Fruit fly (Drosophila melanogaster) whole organism, embryonic: ENCODE measurements around the gene mRRF2.

ENCODE experiments used
- Awh ChIP-seq: fragments of 200-800 bp; sonication (Bioruptor generic); IDR thresholded peaks from 2 replicates; pipeline ENCODE4, ENCODE4 v1.3.6; 2022; ENCODE audit warnings: missing biosample characterization, missing genetic modification characterization
- BtbVII ChIP-seq: fragments of 200-800 bp; sonication (Bioruptor generic); optimal IDR thresholded peaks from 3 replicates; lab custom pipeline; 2017; ENCODE audit warnings: missing biosample characterization, mild to moderate bottlenecking, missing genetic modification characterization
- CG11093 ChIP-seq: fragments of 200-800 bp; sonication (Bioruptor generic); IDR thresholded peaks from 3 replicates; pipeline ENCODE4 v1.3.6; 2022; ENCODE audit warnings: missing biosample characterization, missing genetic modification characterization
- CG11695 ChIP-seq: fragments of 200-800 bp; sonication (Bioruptor generic); IDR thresholded peaks from 3 replicates; pipeline ENCODE4 v1.3.6; 2022; ENCODE audit warnings: missing biosample characterization, missing genetic modification characterization
- CG11723 ChIP-seq: fragments of 200-800 bp; sonication (Bioruptor generic); optimal IDR thresholded peaks from 2 replicates; lab custom pipeline; 2017; ENCODE audit warnings: missing biosample characterization, mild to moderate bottlenecking, missing genetic modification characterization
- CG12219 ChIP-seq: fragments of 200-800 bp; sonication (Bioruptor generic); optimal IDR thresholded peaks from 3 replicates; lab custom pipeline; 2018; ENCODE audit warnings: missing biosample characterization, mild to moderate bottlenecking, missing genetic modification characterization
- CG15514 ChIP-seq: fragments of 200-800 bp; sonication (Bioruptor generic); optimal IDR thresholded peaks from 3 replicates; lab custom pipeline; 2017; ENCODE audit warnings: missing biosample characterization, missing genetic modification characterization, mild to moderate bottlenecking, moderate library complexity, missing genetic modification reagents
- CG15696 ChIP-seq: fragments of 200-800 bp; sonication (Bioruptor generic); optimal IDR thresholded peaks from 2 replicates; lab custom pipeline; 2019; ENCODE audit warnings: missing biosample characterization, mild to moderate bottlenecking, missing genetic modification characterization, moderate library complexity
- CG16779 ChIP-seq: fragments of 200-800 bp; sonication (Bioruptor generic); IDR thresholded peaks from 2 replicates; pipeline ENCODE4 v1.3.6; 2022; ENCODE audit warnings: missing biosample characterization, missing genetic modification characterization
- CG16863 ChIP-seq: fragments of 200-800 bp; sonication (Bioruptor generic); optimal IDR thresholded peaks from 3 replicates; lab custom pipeline; 2016; ENCODE audit warnings: missing biosample characterization, missing genetic modification characterization
- CG1792 ChIP-seq: fragments of 200-800 bp; sonication (Bioruptor generic); optimal IDR thresholded peaks from 2 replicates; lab custom pipeline; 2016; ENCODE audit warnings: missing biosample characterization, missing genetic modification characterization
- CG18599 ChIP-seq: fragments of 200-800 bp; sonication (Bioruptor generic); optimal IDR thresholded peaks from 3 replicates; lab custom pipeline; 2017; ENCODE audit warnings: missing biosample characterization, missing genetic modification characterization, mild to moderate bottlenecking, moderate library complexity, missing genetic modification reagents
- CG2116 ChIP-seq: fragments of 200-800 bp; sonication (Bioruptor generic); optimal IDR thresholded peaks from 3 replicates; lab custom pipeline; 2018; ENCODE audit warnings: missing biosample characterization, mild to moderate bottlenecking, missing genetic modification characterization
- CG3281 ChIP-seq: fragments of 200-800 bp; sonication (Bioruptor generic); optimal IDR thresholded peaks from 3 replicates; lab custom pipeline; 2017; ENCODE audit warnings: missing biosample characterization, mild to moderate bottlenecking, missing genetic modification characterization
- CG3847 ChIP-seq: fragments of 200-800 bp; sonication (Bioruptor generic); IDR thresholded peaks from 2 replicates; pipeline ENCODE4 v1.3.6; 2022; ENCODE audit warnings: missing biosample characterization, missing genetic modification characterization
- CG4360 ChIP-seq: fragments of 200-800 bp; sonication (Bioruptor generic); IDR thresholded peaks from 2 replicates; pipeline ENCODE4 v1.3.6; 2022; ENCODE audit warnings: missing biosample characterization, missing genetic modification characterization
- CG4730 ChIP-seq: fragments of 200-800 bp; sonication (Bioruptor generic); IDR thresholded peaks from 2 replicates; pipeline ENCODE4 v1.3.6; 2022; ENCODE audit warnings: missing biosample characterization, missing genetic modification characterization
- CG8281 ChIP-seq: fragments of 200-800 bp; sonication (Bioruptor generic); optimal IDR thresholded peaks from 2 replicates; lab custom pipeline; 2018; ENCODE audit warnings: missing biosample characterization, mild to moderate bottlenecking, missing genetic modification characterization, moderate library complexity
- CG9817 ChIP-seq: fragments of 200-800 bp; sonication (Bioruptor generic); optimal IDR thresholded peaks from 2 replicates; lab custom pipeline; 2018; ENCODE audit warnings: missing biosample characterization, mild to moderate bottlenecking, missing genetic modification characterization, moderate library complexity
- HLH4C ChIP-seq: fragments of 200-800 bp; sonication (Bioruptor generic); IDR thresholded peaks from 3 replicates; pipeline ENCODE4 v1.3.6; 2022; ENCODE audit warnings: missing biosample characterization, missing genetic modification characterization; ENCODE audit not compliant: partially characterized antibody
- Hr51 ChIP-seq, 2 experiments: fragments of 200-800 bp; sonication (Bioruptor generic); optimal IDR thresholded peaks; 2 replicates in 1 of 2; 3 replicates in 1 of 2; lab custom pipeline; 2016 to 2018; ENCODE audit warnings: missing biosample characterization in 2 of 2, missing genetic modification characterization in 2 of 2, mild to moderate bottlenecking in 1 of 2, moderate library complexity in 1 of 2
- Jarid2 ChIP-seq: fragments of 200-800 bp; sonication (Bioruptor generic); optimal IDR thresholded peaks from 3 replicates; lab custom pipeline; 2017; ENCODE audit warnings: mild to moderate bottlenecking, missing biosample characterization, missing genetic modification reagents, missing genetic modification characterization
- Myb ChIP-seq: fragments of 200-800 bp; sonication (Bioruptor generic); optimal IDR thresholded peaks from 2 replicates; lab custom pipeline; 2016; ENCODE audit warnings: missing biosample characterization, missing genetic modification characterization
- NC2β ChIP-seq: fragments of 200-800 bp; sonication (Bioruptor generic); optimal IDR thresholded peaks from 2 replicates; lab custom pipeline; 2016; ENCODE audit warnings: missing biosample characterization, missing genetic modification characterization
- Side ChIP-seq: fragments of 200-800 bp; sonication (Bioruptor generic); optimal IDR thresholded peaks from 2 replicates; lab custom pipeline; 2016; ENCODE audit warnings: missing biosample characterization, missing genetic modification characterization
- Xrp1 ChIP-seq: fragments of 200-800 bp; sonication (Bioruptor generic); IDR thresholded peaks from 2 replicates; pipeline ENCODE4 v1.3.6; 2022; ENCODE audit warnings: missing biosample characterization, missing genetic modification characterization
- al ChIP-seq: fragments of 200-800 bp; sonication (Bioruptor generic); IDR thresholded peaks from 2 replicates; pipeline ENCODE4 v1.3.6; 2022; ENCODE audit warnings: missing biosample characterization, missing genetic modification characterization
- aop ChIP-seq: fragments of 200-800 bp; sonication (Bioruptor generic); IDR thresholded peaks from 2 replicates; pipeline ENCODE4 v1.3.6; 2022; ENCODE audit warnings: missing biosample characterization, missing genetic modification characterization
- bab2 ChIP-seq: fragments of 200-800 bp; sonication (Bioruptor generic); optimal IDR thresholded peaks from 2 replicates; lab custom pipeline; 2016; ENCODE audit warnings: missing biosample characterization, missing genetic modification characterization
- btn ChIP-seq: fragments of 200-800 bp; sonication (Bioruptor generic); optimal IDR thresholded peaks from 2 replicates; lab custom pipeline; 2016; ENCODE audit warnings: missing biosample characterization, missing genetic modification characterization
- corto ChIP-seq: fragments of 200-800 bp; sonication (Bioruptor generic); optimal IDR thresholded peaks from 2 replicates; lab custom pipeline; 2016; ENCODE audit warnings: missing biosample characterization, mild to moderate bottlenecking, missing genetic modification characterization, moderate library complexity
- croc ChIP-seq: fragments of 200-800 bp; sonication (Bioruptor generic); conservative IDR thresholded peaks from 3 replicates; pipeline ENCODE4 v1.3.6; 2022; ENCODE audit warnings: missing biosample characterization, missing genetic modification characterization
- crol ChIP-seq: fragments of 200-800 bp; sonication (Bioruptor generic); IDR thresholded peaks from 2 replicates; pipeline ENCODE4 v1.3.6; 2022; ENCODE audit warnings: missing biosample characterization, missing genetic modification characterization
- cwo ChIP-seq: fragments of 200-800 bp; sonication (Bioruptor generic); optimal IDR thresholded peaks from 3 replicates; lab custom pipeline; 2017; ENCODE audit warnings: missing biosample characterization, missing genetic modification characterization, mild to moderate bottlenecking, moderate library complexity, missing genetic modification reagents
- dm ChIP-seq: fragments of 200-800 bp; sonication (Bioruptor generic); optimal IDR thresholded peaks from 3 replicates; lab custom pipeline; 2016; ENCODE audit warnings: missing biosample characterization, missing genetic modification characterization
- hth ChIP-seq: fragments of >200 bp; optimal IDR thresholded peaks from 2 replicates; lab custom pipeline; 2017; ENCODE audit warnings: inconsistent platforms
- inv ChIP-seq: fragments of 200-800 bp; sonication (Bioruptor generic); IDR thresholded peaks from 2 replicates; pipeline ENCODE4 v1.3.6; 2022; ENCODE audit warnings: missing biosample characterization, missing genetic modification characterization; ENCODE audit not compliant: partially characterized antibody
- kah ChIP-seq: fragments of 200-800 bp; sonication (Bioruptor generic); optimal IDR thresholded peaks from 2 replicates; lab custom pipeline; 2018; ENCODE audit warnings: missing biosample characterization, mild to moderate bottlenecking, missing genetic modification characterization
- lmd ChIP-seq: fragments of 200-800 bp; sonication (Bioruptor generic); IDR thresholded peaks from 2 replicates; pipeline ENCODE4 v1.3.6; 2022; ENCODE audit warnings: missing biosample characterization, missing genetic modification characterization
- lola ChIP-seq, 3 experiments: fragments of >200 bp in 2 of 3; fragments of 200-800 bp in 1 of 3; sonication (Bioruptor generic) in 1 of 3; optimal IDR thresholded peaks; 2 replicates each; lab custom pipeline; 2017 to 2019; ENCODE audit warnings: missing biosample characterization in 3 of 3, missing genetic modification characterization in 3 of 3, mild to moderate bottlenecking in 1 of 3, moderate library complexity in 1 of 3
- nerfin-2 ChIP-seq: fragments of 200-800 bp; sonication (Bioruptor generic); IDR thresholded peaks from 2 replicates; pipeline ENCODE4 v1.3.6; 2022; ENCODE audit warnings: missing biosample characterization, missing genetic modification characterization; ENCODE audit not compliant: partially characterized antibody
- nmo ChIP-seq: fragments of 200-800 bp; sonication (Bioruptor generic); optimal IDR thresholded peaks from 2 replicates; lab custom pipeline; 2018; ENCODE audit warnings: missing biosample characterization, mild to moderate bottlenecking, missing genetic modification characterization, moderate library complexity
- ranshi ChIP-seq: fragments of 200-800 bp; sonication (Bioruptor generic); IDR thresholded peaks from 2 replicates; pipeline ENCODE4 v1.3.6; 2022; ENCODE audit warnings: missing biosample characterization, missing genetic modification characterization
- ro ChIP-seq: fragments of 200-800 bp; sonication (Bioruptor generic); IDR thresholded peaks from 2 replicates; pipeline ENCODE4 v1.3.6; 2022; ENCODE audit warnings: missing biosample characterization, missing genetic modification characterization
- sens ChIP-seq: fragments of 200-800 bp; sonication (Bioruptor generic); peaks from one replicate; lab custom pipeline; 2016; ENCODE audit warnings: missing biosample characterization, missing genetic modification characterization
- sob ChIP-seq: fragments of 200-800 bp; sonication (Bioruptor generic); IDR thresholded peaks from 2 replicates; pipeline ENCODE4 v1.3.6; 2022; ENCODE audit warnings: missing biosample characterization, missing genetic modification characterization
- sug ChIP-seq: fragments of 200-800 bp; optimal IDR thresholded peaks from 2 replicates; lab custom pipeline; 2019; ENCODE audit warnings: missing biosample characterization, mild to moderate bottlenecking, missing genetic modification characterization, moderate library complexity
- tx ChIP-seq: fragments of 200-800 bp; sonication (Bioruptor generic); optimal IDR thresholded peaks from 2 replicates; lab custom pipeline; 2016; ENCODE audit warnings: missing biosample characterization, missing genetic modification characterization
- unc-4 ChIP-seq: fragments of 200-800 bp; sonication (Bioruptor generic); IDR thresholded peaks from 2 replicates; pipeline ENCODE4 v1.3.6; 2022; ENCODE audit warnings: missing biosample characterization, missing genetic modification characterization; ENCODE audit not compliant: partially characterized antibody
- unpg ChIP-seq: fragments of 200-800 bp; sonication (Bioruptor generic); optimal IDR thresholded peaks from 3 replicates; lab custom pipeline; 2018; ENCODE audit warnings: missing biosample characterization, mild to moderate bottlenecking, missing genetic modification characterization, moderate library complexity
- wdn ChIP-seq: fragments of 200-800 bp; sonication (Bioruptor generic); IDR thresholded peaks from 2 replicates; pipeline ENCODE4 v1.3.6; 2022; ENCODE audit warnings: missing biosample characterization, missing genetic modification characterization
- wor ChIP-seq: fragments of 200-800 bp; sonication (Bioruptor generic); IDR thresholded peaks from 2 replicates; pipeline ENCODE4 v1.3.6; 2022; ENCODE audit warnings: missing biosample characterization, missing genetic modification characterization

The mRRF2 gene

dm6 chr3R:22573590-22573989, 39.9 kb upstream of the mRRF2 start (continued):
- no peak for TF ChIP-seq nmo (GFP tag; lab: Kevin White, UChicago)
- no peak for TF ChIP-seq HLH4C (GFP tag; lab: Robert Waterston, UW)
- no peak for TF ChIP-seq wor
- TF ChIP-seq sug (tag; lab: Kevin White, UChicago), result no peak
- no peak for TF ChIP-seq sob (GFP tag; lab: Robert Waterston, UW)
- TF ChIP-seq CG3281 (GFP tag; lab: Kevin White, UChicago), result peak; percentile 0
- TF ChIP-seq croc, result no peak
- TF ChIP-seq ro (GFP tag; lab: Robert Waterston, UW), result no peak
- no peak for TF ChIP-seq CG1792 (GFP tag; lab: Kevin White, UChicago)
- TF ChIP-seq inv (GFP tag; lab: Robert Waterston, UW), result no peak
- no peak for TF ChIP-seq hth
- peak; percentile 17 for TF ChIP-seq CG15514
- no peak for TF ChIP-seq NC2β (GFP tag; lab: Kevin White, UChicago)
- TF ChIP-seq CG16779 (GFP tag; lab: Robert Waterston, UW), result no peak
- no peak for TF ChIP-seq wdn (GFP tag; lab: Robert Waterston, UW)
- TF ChIP-seq nerfin-2 (GFP tag; lab: Robert Waterston, UW), result no peak
- TF ChIP-seq CG15696 (tag; lab: Kevin White, UChicago), result no peak
- TF ChIP-seq bab2 (GFP tag; lab: Kevin White, UChicago), result no peak
- TF ChIP-seq tx (GFP tag; lab: Kevin White, UChicago), result no peak
- no peak for TF ChIP-seq CG16863 (GFP tag; lab: Kevin White, UChicago)
- no peak for TF ChIP-seq CG11093 (GFP tag; lab: Robert Waterston, UW)
- peak; percentile 15 for TF ChIP-seq sens
- no peak for TF ChIP-seq CG3847
- TF ChIP-seq unpg (GFP tag; lab: Kevin White, UChicago), result no peak
- no peak for TF ChIP-seq Side (GFP tag; lab: Kevin White, UChicago)
- TF ChIP-seq aop (GFP tag; lab: Robert Waterston, UW), result no peak
- TF ChIP-seq crol (GFP tag; lab: Robert Waterston, UW), result no peak
- TF ChIP-seq CG12219 (GFP tag; lab: Kevin White, UChicago), result peak; percentile 38
- no peak for TF ChIP-seq CG9817
- TF ChIP-seq CG18599, result no peak
- no peak for TF ChIP-seq Jarid2 (GFP tag; lab: Kevin White, UChicago)
- TF ChIP-seq unc-4 (GFP tag; lab: Robert Waterston, UW), result no peak
- TF ChIP-seq lola (GFP tag; optimal IDR thresholded peaks at IDR 0.05; lab: Kevin White, UChicago), result no peak
- TF ChIP-seq btn (GFP tag; lab: Kevin White, UChicago), result no peak
- TF ChIP-seq kah (GFP tag; lab: Kevin White, UChicago), result no peak
- peak; percentile 36 for TF ChIP-seq BtbVII
- no peak for TF ChIP-seq dm (GFP tag; lab: Kevin White, UChicago)
- no peak for TF ChIP-seq CG4360
- TF ChIP-seq corto, result no peak
- 0 out of 2 replicates have a peak, but pooled peaks have one; percentile 33 for TF ChIP-seq Awh (GFP tag; lab: Robert Waterston, UW)
- TF ChIP-seq CG2116 (GFP tag; lab: Kevin White, UChicago), result no peak
- no peak for TF ChIP-seq CG4730
- TF ChIP-seq Myb, result no peak
- no peak for TF ChIP-seq CG11695 (GFP tag; lab: Robert Waterston, UW)
- no peak for TF ChIP-seq Hr51 (GFP tag; optimal IDR thresholded peaks at IDR 0.05; lab: Kevin White, UChicago)
- no peak for TF ChIP-seq Xrp1 (GFP tag; lab: Robert Waterston, UW)
- TF ChIP-seq ranshi, result no peak
- no peak for TF ChIP-seq lmd (GFP tag; lab: Robert Waterston, UW)
- peak; percentile 18 for TF ChIP-seq CG11723
- no peak for TF ChIP-seq CG8281 (tag; lab: Kevin White, UChicago)
- TF ChIP-seq cwo (GFP tag; lab: Kevin White, UChicago), result no peak
- no peak for TF ChIP-seq al
